Worm (Caenorhabditis elegans): Measurements from ENCODE around the gene acl-4.

- TF ChIP-seq him-1 (tag; optimal IDR thresholded peaks at IDR 0.05), result no peak
- no peak for TF ChIP-seq W03F9.2 (tag; optimal IDR thresholded peaks at IDR 0.05)
These were observed 14.7 kb upstream of the acl-4 start, which contains the start of gene F49H12.2 for ce11 chrX:2084988-2085387.
